Worm (Caenorhabditis elegans): Measurements from ENCODE around the gene pmt-2.

Gene pmt-2

ce11 chrV:4628517-4628930 is at the start of gene pmt-2:
TSS of gene pmt-2 (plus strand) at chrV:4628580.
- TF ChIP-seq aly-1 (tag; optimal IDR thresholded peaks at IDR 0.05) (no peak), ets-7 (tag; optimal IDR thresholded peaks at IDR 0.05) (no peak), flt-1 (GFP tag; IDR thresholded peaks at IDR 0.05) (no peak), tbx-37 (GFP tag; conservative IDR thresholded peaks at IDR 0.05) (no peak), pes-1 (GFP tag; IDR thresholded peaks at IDR 0.05) (no peak), tbx-11 (GFP tag; IDR thresholded peaks at IDR 0.05) (no peak), hmbx-1 (tag; optimal IDR thresholded peaks at IDR 0.05) (no peak), hmg-4 (GFP tag; optimal IDR thresholded peaks at IDR 0.05) (no peak), hnd-1 (tag; optimal IDR thresholded peaks at IDR 0.05) (no peak), tra-4 (tag; optimal IDR thresholded peaks at IDR 0.05) (no peak), ceh-13 (GFP tag; optimal IDR thresholded peaks at IDR 0.05) (no peak), ceh-36 (tag; optimal IDR thresholded peaks at IDR 0.05) (no peak), F13C5.2 (tag; optimal IDR thresholded peaks at IDR 0.05) (no peak)

- TF ChIP-seq F13C5.2 (tag; optimal IDR thresholded peaks at IDR 0.05) (no peak), pes-1 (GFP tag; IDR thresholded peaks at IDR 0.05) (no peak), aly-1 (tag; optimal IDR thresholded peaks at IDR 0.05) (no peak), hmg-4 (GFP tag; optimal IDR thresholded peaks at IDR 0.05) (no peak), ceh-13 (GFP tag; optimal IDR thresholded peaks at IDR 0.05) (no peak), ets-7 (tag; optimal IDR thresholded peaks at IDR 0.05) (no peak), flt-1 (GFP tag; IDR thresholded peaks at IDR 0.05) (no peak), ama-1 (optimal IDR thresholded peaks at IDR 0.05) (no peak), hnd-1 (tag; optimal IDR thresholded peaks at IDR 0.05) (no peak), tbx-37 (GFP tag; conservative IDR thresholded peaks at IDR 0.05) (no peak), ceh-36 (tag; optimal IDR thresholded peaks at IDR 0.05) (no peak), hmbx-1 (tag; optimal IDR thresholded peaks at IDR 0.05) (no peak), scrt-1 (GFP tag; IDR thresholded peaks at IDR 0.05) (no peak), sea-1 (GFP tag; conservative IDR thresholded peaks at IDR 0.05) (no peak), B0310.2 (tag; optimal IDR thresholded peaks at IDR 0.05) (no peak), tbx-11 (GFP tag; IDR thresholded peaks at IDR 0.05) (no peak), tra-4 (tag; optimal IDR thresholded peaks at IDR 0.05) (no peak)
Observed at ce11 chrV:4580594-4580993, 47.8 kb upstream of the pmt-2 start.

DNA sequence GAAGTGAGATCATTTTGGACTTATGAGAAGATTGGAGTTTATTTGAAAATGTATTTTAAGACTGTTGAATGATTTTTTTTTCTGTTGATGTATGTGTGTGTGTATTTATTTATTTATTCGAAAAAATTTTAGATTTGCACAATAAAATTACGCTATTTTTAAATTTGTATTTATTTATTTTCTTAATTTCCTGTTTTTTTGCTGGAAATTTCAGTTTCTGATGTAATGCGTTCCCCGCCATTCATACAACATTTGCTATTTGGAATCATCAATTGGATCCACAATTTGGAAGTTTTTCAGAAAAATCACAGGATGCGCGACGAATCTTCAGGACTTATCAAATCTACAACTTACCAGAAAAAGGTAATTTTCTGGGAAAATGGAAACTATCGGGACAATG is 43.4 kb upstream of the pmt-2 start, which contains the start of gene Y61A9LA.1:
Gene Y61A9LA.1 (plus strand): TSS at position 301 of the 400 bp plus-strand sequence.
- no peak for TF ChIP-seq ama-1 (optimal IDR thresholded peaks at IDR 0.05)
- no peak for TF ChIP-seq ets-7 (tag; optimal IDR thresholded peaks at IDR 0.05)
- TF ChIP-seq hnd-1 (tag; optimal IDR thresholded peaks at IDR 0.05), result no peak
- no peak for TF ChIP-seq aly-1 (tag; optimal IDR thresholded peaks at IDR 0.05)
- no peak for TF ChIP-seq hmbx-1 (tag; optimal IDR thresholded peaks at IDR 0.05)
- no peak for TF ChIP-seq flt-1 (GFP tag; IDR thresholded peaks at IDR 0.05)
- no peak for TF ChIP-seq scrt-1 (GFP tag; IDR thresholded peaks at IDR 0.05)
- no peak for TF ChIP-seq tbx-37 (GFP tag; conservative IDR thresholded peaks at IDR 0.05)

- TF ChIP-seq sea-1 (GFP tag; conservative IDR thresholded peaks at IDR 0.05), result no peak
- no peak for TF ChIP-seq ama-1 (optimal IDR thresholded peaks at IDR 0.05)
- no peak for TF ChIP-seq hmg-4 (GFP tag; optimal IDR thresholded peaks at IDR 0.05)
- TF ChIP-seq scrt-1 (GFP tag; IDR thresholded peaks at IDR 0.05), result no peak
- TF ChIP-seq aly-1 (tag; optimal IDR thresholded peaks at IDR 0.05), result no peak
- TF ChIP-seq flt-1 (GFP tag; IDR thresholded peaks at IDR 0.05), result no peak
- no peak for TF ChIP-seq hnd-1 (tag; optimal IDR thresholded peaks at IDR 0.05)
- TF ChIP-seq F13C5.2 (tag; optimal IDR thresholded peaks at IDR 0.05), result no peak
- TF ChIP-seq tbx-37 (GFP tag; conservative IDR thresholded peaks at IDR 0.05), result no peak
- TF ChIP-seq pes-1 (GFP tag; IDR thresholded peaks at IDR 0.05), result no peak
- no peak for TF ChIP-seq tra-4 (tag; optimal IDR thresholded peaks at IDR 0.05)
- TF ChIP-seq ceh-36 (tag; optimal IDR thresholded peaks at IDR 0.05), result no peak
- no peak for TF ChIP-seq ceh-13 (GFP tag; optimal IDR thresholded peaks at IDR 0.05)
- no peak for TF ChIP-seq hmbx-1 (tag; optimal IDR thresholded peaks at IDR 0.05)
- no peak for TF ChIP-seq ets-7 (tag; optimal IDR thresholded peaks at IDR 0.05)
- TF ChIP-seq B0310.2 (tag; optimal IDR thresholded peaks at IDR 0.05), result no peak
- no peak for TF ChIP-seq tbx-11 (GFP tag; IDR thresholded peaks at IDR 0.05)
Observed at ce11 chrV:4590791-4591190, 37.6 kb upstream of the pmt-2 start.

DNA sequence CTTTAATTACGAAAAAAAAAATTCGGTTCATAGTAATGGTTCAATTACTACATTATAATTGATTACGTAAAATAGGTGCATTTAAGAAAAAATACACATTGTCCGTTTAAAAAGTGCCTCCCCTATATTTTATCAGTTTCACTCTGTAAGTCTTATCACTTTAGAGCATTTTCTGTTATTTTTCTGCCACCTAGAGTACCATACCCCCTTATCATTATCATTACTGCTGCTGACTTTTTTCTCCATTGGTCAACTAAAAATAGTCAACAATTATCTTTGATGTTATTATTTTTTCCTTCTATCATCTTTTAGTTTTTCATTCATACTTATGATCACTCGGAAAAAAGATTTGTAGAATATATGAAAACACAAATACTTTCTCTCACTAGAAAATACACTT is 29.9 kb upstream of the pmt-2 start:
- TF ChIP-seq flt-1 (GFP tag; IDR thresholded peaks at IDR 0.05), result no peak
- TF ChIP-seq tbx-11 (GFP tag; IDR thresholded peaks at IDR 0.05), result no peak
- TF ChIP-seq aly-1 (tag; optimal IDR thresholded peaks at IDR 0.05), result no peak
- TF ChIP-seq sea-1 (GFP tag; conservative IDR thresholded peaks at IDR 0.05), result no peak
- no peak for TF ChIP-seq tbx-37 (GFP tag; conservative IDR thresholded peaks at IDR 0.05)
- no peak for TF ChIP-seq ets-7 (tag; optimal IDR thresholded peaks at IDR 0.05)

- TF ChIP-seq ceh-36 (tag; optimal IDR thresholded peaks at IDR 0.05), result no peak
- TF ChIP-seq ama-1 (optimal IDR thresholded peaks at IDR 0.05), result no peak
- no peak for TF ChIP-seq scrt-1 (GFP tag; IDR thresholded peaks at IDR 0.05)
- TF ChIP-seq sea-1 (GFP tag; conservative IDR thresholded peaks at IDR 0.05), result no peak
- no peak for TF ChIP-seq tbx-37 (GFP tag; conservative IDR thresholded peaks at IDR 0.05)
- no peak for TF ChIP-seq B0310.2 (tag; optimal IDR thresholded peaks at IDR 0.05)
- TF ChIP-seq hmg-4 (GFP tag; optimal IDR thresholded peaks at IDR 0.05), result no peak
- TF ChIP-seq hnd-1 (tag; optimal IDR thresholded peaks at IDR 0.05), result no peak
- no peak for TF ChIP-seq flt-1 (GFP tag; IDR thresholded peaks at IDR 0.05)
- no peak for TF ChIP-seq tra-4 (tag; optimal IDR thresholded peaks at IDR 0.05)
- TF ChIP-seq pes-1 (GFP tag; IDR thresholded peaks at IDR 0.05), result no peak
Observed at ce11 chrV:4599225-4599624, 29.2 kb upstream of the pmt-2 start.

DNA sequence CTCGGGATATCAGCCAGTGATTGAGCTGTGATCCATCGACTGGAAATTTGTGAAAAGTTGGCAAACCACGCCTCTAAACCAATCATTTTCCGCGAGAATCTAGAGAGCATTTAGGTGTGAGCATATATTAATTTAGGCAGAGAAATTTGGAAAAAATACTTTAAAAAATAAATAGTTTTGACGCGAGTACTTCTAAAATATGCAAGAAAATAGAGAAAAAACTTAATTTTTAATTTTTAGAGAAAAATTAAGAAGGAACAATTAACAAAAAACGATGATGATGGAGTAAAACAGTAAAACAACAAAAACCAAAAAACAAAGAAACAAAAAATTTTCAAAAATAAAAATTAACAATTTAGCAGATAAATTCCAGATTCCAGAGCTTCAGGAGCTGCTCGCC is 21.6 kb upstream of the pmt-2 start, which contains the start of gene txt-6:
Gene txt-6 (minus strand): TSS at position 101 of the 400 bp plus-strand sequence.
- TF ChIP-seq ets-7 (tag; optimal IDR thresholded peaks at IDR 0.05) (no peak), hnd-1 (tag; optimal IDR thresholded peaks at IDR 0.05) (no peak), hmbx-1 (tag; optimal IDR thresholded peaks at IDR 0.05) (no peak), scrt-1 (GFP tag; IDR thresholded peaks at IDR 0.05) (no peak), tbx-11 (GFP tag; IDR thresholded peaks at IDR 0.05) (no peak), aly-1 (tag; optimal IDR thresholded peaks at IDR 0.05) (no peak), ama-1 (optimal IDR thresholded peaks at IDR 0.05) (no peak), B0310.2 (tag; optimal IDR thresholded peaks at IDR 0.05) (no peak), F13C5.2 (tag; optimal IDR thresholded peaks at IDR 0.05) (no peak), tra-4 (tag; optimal IDR thresholded peaks at IDR 0.05) (no peak), ceh-36 (tag; optimal IDR thresholded peaks at IDR 0.05) (no peak), flt-1 (GFP tag; IDR thresholded peaks at IDR 0.05) (no peak), tbx-37 (GFP tag; conservative IDR thresholded peaks at IDR 0.05) (no peak), ceh-13 (GFP tag; optimal IDR thresholded peaks at IDR 0.05) (no peak), pes-1 (GFP tag; IDR thresholded peaks at IDR 0.05) (no peak), sea-1 (GFP tag; conservative IDR thresholded peaks at IDR 0.05) (no peak), hmg-4 (GFP tag; optimal IDR thresholded peaks at IDR 0.05) (no peak)
